Worm (Caenorhabditis elegans): ENCODE measurements around the gene rmd-3.

- TF ChIP-seq flt-1 (GFP tag; IDR thresholded peaks at IDR 0.05) (no peak), med-1 (GFP tag; optimal IDR thresholded peaks at IDR 0.05; ENCODE audit: insufficient read depth) (no peak)
Observed at ce11 chrII:11343300-11343869, 4.0 kb upstream of the rmd-3 start, which contains the start of gene lgc-20.

Data from whole organism, midembryonic.